Worm (Caenorhabditis elegans): ENCODE results near the gene nspc-5.
"Not testable (repeated sequence)": the region's sequence is repeated elsewhere in the genome, so short reads cannot be mapped to it uniquely, and the experiment has no call there.

Gene nspc-5

ce11 chrX:8538262-8538776 lies at the start of gene nspc-5, which contains the start of gene nspc-4:
Gene nspc-5, plus strand, starts transcription at chrX:8538726.
Gene nspc-4, minus strand, starts transcription at chrX:8538362.
- not testable (repeated sequence) for TF ChIP-seq unc-55 (GFP tag; optimal IDR thresholded peaks at IDR 0.05); ceh-45 (GFP tag; IDR thresholded peaks at IDR 0.05); Y22D7AL.16 (tag; optimal IDR thresholded peaks at IDR 0.05)

ce11 chrX:8489415-8489814 lies 49.1 kb upstream of the nspc-5 start:
- TF ChIP-seq K02D7.2 (tag; optimal IDR thresholded peaks at IDR 0.05) (no peak), pqm-1 (tag; optimal IDR thresholded peaks at IDR 0.05) (no peak), sdc-2 (tag; optimal IDR thresholded peaks at IDR 0.05) (no peak), pax-1 (tag; optimal IDR thresholded peaks at IDR 0.05) (no peak), pha-4 (tag; optimal IDR thresholded peaks at IDR 0.05) (no peak), ahr-1 (tag; optimal IDR thresholded peaks at IDR 0.05) (no peak), npax-4 (tag; optimal IDR thresholded peaks at IDR 0.05) (no peak), ceh-18 (tag; optimal IDR thresholded peaks at IDR 0.05) (no peak), nhr-11 (tag; optimal IDR thresholded peaks at IDR 0.05) (no peak), ztf-16 (tag; optimal IDR thresholded peaks at IDR 0.05) (no peak), ets-4 (tag; optimal IDR thresholded peaks at IDR 0.05) (no peak), nhr-232 (tag; optimal IDR thresholded peaks at IDR 0.05) (no peak), K09A11.1 (tag; optimal IDR thresholded peaks at IDR 0.05; ENCODE audit: insufficient read depth) (no peak), ceh-9 (tag; optimal IDR thresholded peaks at IDR 0.05) (no peak), unc-42 (tag; optimal IDR thresholded peaks at IDR 0.05) (no peak)

- TF ChIP-seq ceh-9 (tag; optimal IDR thresholded peaks at IDR 0.05): no peak
- TF ChIP-seq unc-42 (tag; optimal IDR thresholded peaks at IDR 0.05): peak; percentile 20
Measured at ce11 chrX:8489886-8490285, 48.6 kb upstream of the nspc-5 start.

ce11 chrX:8492750-8493149 lies 45.8 kb upstream of the nspc-5 start:
- TF ChIP-seq elt-2 (tag; optimal IDR thresholded peaks at IDR 0.05) (peak; percentile 55), fkh-6 (tag; optimal IDR thresholded peaks at IDR 0.05) (no peak), ceh-34 (tag; optimal IDR thresholded peaks at IDR 0.05) (no peak)

ce11 chrX:8495005-8495404 lies 43.5 kb upstream of the nspc-5 start, which contains the start of gene T01B10.5:
Gene T01B10.5, plus strand, starts transcription at chrX:8495305.
- TF ChIP-seq ama-1 (optimal IDR thresholded peaks at IDR 0.05) (no peak), hlh-15 (tag; optimal IDR thresholded peaks at IDR 0.05) (no peak), fkh-6 (tag; optimal IDR thresholded peaks at IDR 0.05) (no peak), rnt-1 (tag; optimal IDR thresholded peaks at IDR 0.05) (no peak), pat-9 (tag; optimal IDR thresholded peaks at IDR 0.05) (no peak)

ce11 chrX:8499721-8500120 lies 38.8 kb upstream of the nspc-5 start, which contains the start of gene grd-14:
Gene grd-14, plus strand, starts transcription at chrX:8500021.
- TF ChIP-seq ceh-19 (GFP tag; optimal IDR thresholded peaks at IDR 0.05) (no peak), K09A11.1 (tag; optimal IDR thresholded peaks at IDR 0.05; ENCODE audit: insufficient read depth) (no peak), unc-42 (tag; optimal IDR thresholded peaks at IDR 0.05) (no peak)

- no peak for TF ChIP-seq ttx-3 (tag; optimal IDR thresholded peaks at IDR 0.05)
- TF ChIP-seq ets-4 (tag; optimal IDR thresholded peaks at IDR 0.05): no peak
- no peak for TF ChIP-seq pha-4 (tag; optimal IDR thresholded peaks at IDR 0.05)
- TF ChIP-seq ztf-16 (tag; optimal IDR thresholded peaks at IDR 0.05): no peak
- TF ChIP-seq ceh-2 (tag; optimal IDR thresholded peaks at IDR 0.05): no peak
Measured at ce11 chrX:8500922-8501321, 37.6 kb upstream of the nspc-5 start, which contains the start of gene grd-4. Gene grd-4, plus strand, starts transcription at chrX:8501222.

ce11 chrX:8504207-8504606 lies 34.3 kb upstream of the nspc-5 start:
- TF ChIP-seq hlh-15 (tag; optimal IDR thresholded peaks at IDR 0.05) (no peak), dve-1 (tag; optimal IDR thresholded peaks at IDR 0.05) (no peak), ceh-31 (tag; optimal IDR thresholded peaks at IDR 0.05) (no peak), ceh-34 (tag; optimal IDR thresholded peaks at IDR 0.05) (no peak), ceh-2 (tag; optimal IDR thresholded peaks at IDR 0.05) (no peak), ceh-18 (tag; optimal IDR thresholded peaks at IDR 0.05) (no peak), ceh-19 (GFP tag; optimal IDR thresholded peaks at IDR 0.05) (no peak), ceh-48 (tag; optimal IDR thresholded peaks at IDR 0.05) (no peak), ztf-16 (tag; optimal IDR thresholded peaks at IDR 0.05) (no peak), hlh-6 (tag; optimal IDR thresholded peaks at IDR 0.05) (no peak), npax-4 (tag; optimal IDR thresholded peaks at IDR 0.05) (no peak)
